Worm (Caenorhabditis elegans) whole organism, L4/young adult: ENCODE data around the gene C25H3.14.

Experiments
- W03F9.2 ChIP-seq: fragments of 150-350 bp; optimal IDR thresholded peaks from 2 replicates; lab custom pipeline; 2014; ENCODE audit warnings: missing biosample characterization, missing genetic modification characterization
- dao-5 ChIP-seq: sonication (generic microtip); optimal IDR thresholded peaks from 2 replicates; lab custom pipeline; 2016; ENCODE audit warnings: missing genotype, missing genetic modification characterization, moderate library complexity, missing compliant biosample characterization
- him-1 ChIP-seq: sonication (generic microtip); optimal IDR thresholded peaks from 2 replicates; lab custom pipeline; 2016; ENCODE audit warnings: missing genotype, missing genetic modification reagents, missing genetic modification characterization, missing compliant biosample characterization

- TF ChIP-seq him-1 (no peak), W03F9.2 (no peak), dao-5 (tag; lab: Kevin White, UChicago) (no peak)
These were observed 40.0 kb downstream of the C25H3.14 start for ce11 chrII:5734883-5735282.
